Fruit fly (Drosophila melanogaster): ENCODE measurements around the gene CG3792.

Gene CG3792

DNA sequence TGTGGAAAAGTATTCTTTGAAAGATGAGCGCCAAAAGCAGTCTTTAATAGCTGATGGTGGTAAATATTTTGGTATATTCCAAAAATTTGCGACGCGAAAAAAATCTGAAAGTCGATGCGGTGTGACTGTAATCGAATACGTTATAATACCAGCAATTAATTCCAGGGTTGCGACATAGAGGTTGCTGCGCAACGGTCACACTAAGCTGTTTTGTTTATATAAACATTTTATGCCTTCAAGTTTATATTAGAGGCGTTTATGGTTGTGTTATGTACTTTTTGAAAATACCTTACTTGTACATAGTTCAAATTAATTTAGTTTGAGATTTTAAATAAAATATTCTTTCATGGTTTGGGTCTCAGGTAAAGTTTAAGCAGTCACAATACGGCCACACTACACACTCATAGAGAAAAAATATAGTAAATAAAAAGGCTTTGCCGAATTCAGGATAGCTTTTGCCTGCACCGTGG is 5.7 kb upstream of the CG3792 start, which contains the start of gene CG14043 (continued):
- TF ChIP-seq CG4360 (GFP tag; IDR thresholded peaks at IDR 0.05) (no peak), CG12769 (tag; optimal IDR thresholded peaks at IDR 0.05) (no peak), CG4820 (GFP tag; optimal IDR thresholded peaks at IDR 0.05) (no peak), CG15479 (GFP tag; optimal IDR thresholded peaks at IDR 0.05) (peak; percentile 2), Stat92E (GFP tag; optimal IDR thresholded peaks at IDR 0.05) (no peak), jing (GFP tag; optimal IDR thresholded peaks at IDR 0.05) (no peak), jumu (GFP tag; optimal IDR thresholded peaks at IDR 0.05) (peak; percentile 40), seq (GFP tag; IDR thresholded peaks at IDR 0.05) (no peak), dpn (GFP tag; optimal IDR thresholded peaks at IDR 0.05) (peak in 1 of 2 experiments; percentile 38), eve (GFP tag; optimal IDR thresholded peaks at IDR 0.05) (no peak), CG4707 (GFP tag; optimal IDR thresholded peaks at IDR 0.05) (no peak), Side (GFP tag; optimal IDR thresholded peaks at IDR 0.05) (no peak), D19A (tag; optimal IDR thresholded peaks at IDR 0.05) (no peak), Ets97D (GFP tag; optimal IDR thresholded peaks at IDR 0.05) (peak; percentile 81), CG2202 (tag; optimal IDR thresholded peaks at IDR 0.05) (no peak), HmgD (GFP tag; optimal IDR thresholded peaks at IDR 0.05) (peak; percentile 61), pum (GFP tag; optimal IDR thresholded peaks at IDR 0.05) (peak; percentile 22), crol (GFP tag; IDR thresholded peaks at IDR 0.05) (no peak), unpg (GFP tag; optimal IDR thresholded peaks at IDR 0.05) (no peak), CG10366 (GFP tag; IDR thresholded peaks at IDR 0.05) (no peak), wdn (GFP tag; IDR thresholded peaks at IDR 0.05) (no peak), ci (GFP tag; IDR thresholded peaks at IDR 0.05) (no peak), D (optimal IDR thresholded peaks at IDR 0.05) (no peak), D (GFP tag; optimal IDR thresholded peaks at IDR 0.05) (no peak), CG16815 (GFP tag; optimal IDR thresholded peaks at IDR 0.05) (no peak), Dek (tag; optimal IDR thresholded peaks at IDR 0.05) (peak; percentile 53), CG12155 (GFP tag; optimal IDR thresholded peaks at IDR 0.05) (peak; percentile 19), pita (GFP tag; optimal IDR thresholded peaks at IDR 0.05) (peak; percentile 62), chif (GFP tag; optimal IDR thresholded peaks at IDR 0.05) (peak in 1 of 2 experiments; percentile 33), CG11504 (tag; optimal IDR thresholded peaks at IDR 0.05) (no peak), CG5953 (GFP tag; IDR thresholded peaks at IDR 0.05) (no peak), kni (GFP tag; optimal IDR thresholded peaks at IDR 0.05) (no peak), insv (GFP tag; optimal IDR thresholded peaks at IDR 0.05) (peak in 1 of 2 experiments; percentile 19), Mrtf (GFP tag; IDR thresholded peaks at IDR 0.05) (no peak), ssp (GFP tag; IDR thresholded peaks at IDR 0.05) (no peak), Nf-YC (tag; optimal IDR thresholded peaks at IDR 0.05) (peak; percentile 49), crp (GFP tag; optimal IDR thresholded peaks at IDR 0.05) (peak in 1 of 2 experiments; percentile 43), CG15073 (GFP tag; optimal IDR thresholded peaks at IDR 0.05) (no peak), CG8924 (tag; optimal IDR thresholded peaks at IDR 0.05) (peak; percentile 66), Oaz (GFP tag; IDR thresholded peaks at IDR 0.05) (no peak), Adf1 (GFP tag; IDR thresholded peaks at IDR 0.05) (no peak), dimm (GFP tag; IDR thresholded peaks at IDR 0.05) (no peak), lab (GFP tag; optimal IDR thresholded peaks at IDR 0.05) (no peak), Hr51 (GFP tag; optimal IDR thresholded peaks at IDR 0.05) (no peak), CG10267 (tag; optimal IDR thresholded peaks at IDR 0.05) (peak; percentile 68), lov (optimal IDR thresholded peaks at IDR 0.05) (no peak), lov (GFP tag; IDR thresholded peaks at IDR 0.05) (no peak), crc (GFP tag; optimal IDR thresholded peaks at IDR 0.05) (no peak), pho (GFP tag; optimal IDR thresholded peaks at IDR 0.05) (peak; percentile 39), CG8388 (GFP tag; optimal IDR thresholded peaks at IDR 0.05) (no peak), CG15514 (GFP tag; optimal IDR thresholded peaks at IDR 0.05) (peak; percentile 70)
